Worm (Caenorhabditis elegans) whole organism, late embryonic: ENCODE data around the gene srlf-11.

Source experiments
- ceh-19 ChIP-seq: fragments of 200-800 bp; sonication (Bioruptor generic); optimal IDR thresholded peaks from 2 replicates; lab custom pipeline; 2018; ENCODE audit warnings: mild to moderate bottlenecking, missing genetic modification characterization, missing compliant biosample characterization
- ceh-30 ChIP-seq: fragments of 150-350 bp; optimal IDR thresholded peaks from 2 replicates; lab custom pipeline; 2014; ENCODE audit warnings: missing biosample characterization, missing genetic modification characterization
- dve-1 ChIP-seq: sonication (generic microtip); optimal IDR thresholded peaks from 2 replicates; lab custom pipeline; 2017; ENCODE audit warnings: antibody characterized with exemption, mild to moderate bottlenecking, missing genetic modification characterization, missing compliant biosample characterization
- fkh-6 ChIP-seq: sonication (generic microtip); optimal IDR thresholded peaks from 2 replicates; lab custom pipeline; 2016; ENCODE audit warnings: missing genetic modification characterization, missing compliant biosample characterization
- gmeb-2 ChIP-seq: sonication (generic microtip); optimal IDR thresholded peaks from 2 replicates; lab custom pipeline; 2016; ENCODE audit warnings: missing genetic modification characterization, inconsistent platforms, missing compliant biosample characterization
- nhr-11 ChIP-seq: fragments of 150-350 bp; optimal IDR thresholded peaks from 2 replicates; lab custom pipeline; 2014; ENCODE audit warnings: missing biosample characterization, missing genetic modification characterization
- rnt-1 ChIP-seq: sonication (generic microtip); optimal IDR thresholded peaks from 2 replicates; lab custom pipeline; 2016; ENCODE audit warnings: missing genetic modification characterization, missing compliant biosample characterization
- sox-2 ChIP-seq: fragments of 200-800 bp; sonication (Bioruptor generic); IDR thresholded peaks from 2 replicates; pipeline ENCODE4 v1.3.6; 2022; ENCODE audit warnings: missing genetic modification reagents, missing genetic modification characterization, missing compliant biosample characterization
- unc-86 ChIP-seq: sonication (generic microtip); optimal IDR thresholded peaks from 2 replicates; lab custom pipeline; 2016; ENCODE audit warnings: missing genetic modification characterization, missing compliant biosample characterization

DNA sequence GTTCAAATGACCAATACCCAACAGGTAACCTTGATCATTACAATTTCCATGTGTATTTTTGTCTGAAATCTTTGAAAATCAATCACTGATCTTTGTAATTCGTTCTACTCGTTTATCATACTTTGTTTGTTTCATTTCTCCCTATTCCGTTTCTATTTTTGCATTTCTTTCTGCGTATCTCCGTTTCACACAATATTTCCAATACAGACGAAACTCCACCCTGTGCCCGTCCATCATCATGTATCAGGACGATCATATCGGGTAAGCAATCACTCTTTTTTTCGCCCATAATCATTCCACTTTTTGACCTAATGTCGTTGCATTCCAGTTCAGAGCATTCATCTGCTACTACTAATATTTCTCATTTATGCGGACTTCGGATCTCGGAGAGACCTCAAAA lies 23.9 kb upstream of the srlf-11 start, which contains the start of gene pyk-2:
- TF ChIP-seq dve-1 (no peak), nhr-11 (no peak), unc-86 (no peak), gmeb-2 (no peak), ceh-19 (no peak), fkh-6 (tag; lab: Kevin White, UChicago) (no peak), rnt-1 (tag; lab: Kevin White, UChicago) (no peak), ceh-30 (no peak), sox-2 (no peak)
